Worm (Caenorhabditis elegans) whole organism, midembryonic: Measurements from ENCODE around the gene C40A11.8.

Experiments
- klf-2 ChIP-seq: fragments of 200-800 bp; sonication (Bioruptor generic); conservative IDR thresholded peaks from 2 replicates; pipeline ENCODE4 v1.3.6; 2022; ENCODE audit warnings: missing genetic modification reagents, missing genetic modification characterization, missing compliant biosample characterization
- ref-1 ChIP-seq: fragments of 200-800 bp; sonication (Bioruptor generic); conservative IDR thresholded peaks from 2 replicates; pipeline ENCODE4 v1.3.6; 2022; ENCODE audit warnings: missing genetic modification reagents, missing genetic modification characterization, missing compliant biosample characterization
- ztf-23 ChIP-seq: fragments of 200-800 bp; sonication (Bioruptor generic); IDR thresholded peaks from 2 replicates; pipeline ENCODE4 v1.3.6; 2022; ENCODE audit warnings: missing genetic modification reagents, missing genetic modification characterization, missing compliant biosample characterization
- ztf-29 ChIP-seq: fragments of 200-800 bp; sonication (Bioruptor generic); IDR thresholded peaks from 2 replicates; pipeline ENCODE4 v1.3.6; 2022; ENCODE audit warnings: missing genetic modification reagents, missing genetic modification characterization, missing compliant biosample characterization

DNA sequence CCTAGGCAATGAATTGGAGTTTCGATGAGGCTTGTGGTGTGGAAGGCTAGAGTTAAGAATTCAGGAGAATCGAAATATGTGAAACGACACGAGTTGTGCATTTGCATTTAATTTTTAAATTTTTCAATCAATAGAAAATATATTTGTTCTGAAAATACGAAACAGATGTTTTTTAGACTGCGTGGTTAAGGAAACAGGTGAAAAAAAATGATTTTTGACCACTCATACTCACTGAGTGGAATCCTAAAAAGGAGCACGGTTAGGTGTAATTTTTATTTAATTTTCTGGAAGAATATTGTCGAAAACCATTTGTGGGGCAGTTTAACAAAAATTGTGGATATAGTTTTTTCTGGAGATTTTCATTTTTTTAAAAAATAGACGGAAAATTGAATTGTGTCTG, 33.9 kb downstream of the C40A11.8 start, which contains the start of gene srh-195:
- TF ChIP-seq ref-1 (GFP tag; lab: Robert Waterston, UW): no peak
- no peak for TF ChIP-seq klf-2
- TF ChIP-seq ztf-23 (GFP tag; lab: Robert Waterston, UW): no peak
- TF ChIP-seq ztf-29 (GFP tag; lab: Robert Waterston, UW): no peak
